Fruit fly (Drosophila melanogaster) whole organism, embryonic: Measurements from ENCODE around the gene Shawn.
A peak's percentile ranks its signal among the peaks of the same experiment; 100 is the strongest.

Experiments used
- CG10274 ChIP-seq: fragments of 200-800 bp; sonication (Bioruptor generic); optimal IDR thresholded peaks from 3 replicates; lab custom pipeline; 2017; ENCODE audit warnings: missing biosample characterization, mild to moderate bottlenecking, missing genetic modification characterization
- CG12155 ChIP-seq: fragments of 200-800 bp; sonication (Bioruptor generic); optimal IDR thresholded peaks from 3 replicates; lab custom pipeline; 2016; ENCODE audit warnings: missing biosample characterization, missing genetic modification characterization
- CG1233 ChIP-seq: fragments of 200-800 bp; sonication (Bioruptor generic); optimal IDR thresholded peaks from 4 replicates; lab custom pipeline; 2018; ENCODE audit warnings: missing biosample characterization, mild to moderate bottlenecking, missing genetic modification characterization
- CG12769 ChIP-seq: fragments of 200-800 bp; sonication (Bioruptor generic); optimal IDR thresholded peaks from 2 replicates; lab custom pipeline; 2019; ENCODE audit warnings: missing biosample characterization, mild to moderate bottlenecking, missing genetic modification characterization, moderate library complexity
- CG13775 ChIP-seq: fragments of 200-800 bp; sonication (Bioruptor generic); optimal IDR thresholded peaks from 3 replicates; lab custom pipeline; 2017; ENCODE audit warnings: missing biosample characterization, mild to moderate bottlenecking, missing genetic modification characterization
- CG14710 ChIP-seq: fragments of 200-800 bp; sonication (Bioruptor generic); optimal IDR thresholded peaks from 3 replicates; lab custom pipeline; 2019; ENCODE audit warnings: missing biosample characterization, mild to moderate bottlenecking, missing genetic modification characterization, moderate library complexity
- CG14860 ChIP-seq: fragments of 200-800 bp; sonication (Bioruptor generic); IDR thresholded peaks from 3 replicates; pipeline ENCODE4 v1.3.6; 2022; ENCODE audit warnings: missing biosample characterization, missing genetic modification characterization; ENCODE audit not compliant: partially characterized antibody
- CG16813 ChIP-seq: fragments of 200-800 bp; sonication (Bioruptor generic); IDR thresholded peaks from 3 replicates; pipeline ENCODE4 v1.3.6; 2022; ENCODE audit warnings: missing biosample characterization, missing genetic modification characterization; ENCODE audit not compliant: partially characterized antibody
- CG17186 ChIP-seq: fragments of 200-800 bp; sonication (Bioruptor generic); optimal IDR thresholded peaks from 3 replicates; lab custom pipeline; 2017; ENCODE audit warnings: missing biosample characterization, missing genetic modification reagents, missing genetic modification characterization
- CG17829 ChIP-seq: fragments of 200-800 bp; optimal IDR thresholded peaks from 2 replicates; lab custom pipeline; 2019; ENCODE audit warnings: missing biosample characterization, mild to moderate bottlenecking, missing genetic modification characterization, moderate library complexity
- CG18262 ChIP-seq: fragments of 200-800 bp; optimal IDR thresholded peaks from 3 replicates; lab custom pipeline; 2019; ENCODE audit warnings: missing biosample characterization, mild to moderate bottlenecking, missing genetic modification characterization, moderate library complexity
- CG32767 ChIP-seq: fragments of 200-800 bp; sonication (Bioruptor generic); IDR thresholded peaks from 2 replicates; pipeline ENCODE4 v1.3.6; 2022; ENCODE audit warnings: missing biosample characterization, missing genetic modification characterization
- CG34224 ChIP-seq: fragments of 200-800 bp; sonication (Bioruptor generic); IDR thresholded peaks from 3 replicates; pipeline ENCODE4 v1.3.6; 2022; ENCODE audit warnings: missing biosample characterization, missing genetic modification characterization; ENCODE audit not compliant: partially characterized antibody
- CG34376 ChIP-seq: fragments of 200-800 bp; sonication (Bioruptor generic); optimal IDR thresholded peaks from 2 replicates; lab custom pipeline; 2018; ENCODE audit warnings: missing biosample characterization, mild to moderate bottlenecking, missing genetic modification characterization
- CG6791 ChIP-seq: fragments of 200-800 bp; sonication (Bioruptor generic); IDR thresholded peaks from 3 replicates; pipeline ENCODE4 v1.3.6; 2022; ENCODE audit warnings: missing biosample characterization, missing genetic modification characterization; ENCODE audit not compliant: partially characterized antibody
- CG8281 ChIP-seq: fragments of 200-800 bp; sonication (Bioruptor generic); optimal IDR thresholded peaks from 2 replicates; lab custom pipeline; 2018; ENCODE audit warnings: missing biosample characterization, mild to moderate bottlenecking, missing genetic modification characterization, moderate library complexity
- CG8290 ChIP-seq, 3 experiments: fragments of 200-800 bp; sonication (Bioruptor generic); optimal IDR thresholded peaks; 2 replicates each; lab custom pipeline; 2016 to 2019; ENCODE audit warnings: missing biosample characterization in 3 of 3, missing genetic modification characterization in 3 of 3, mild to moderate bottlenecking in 2 of 3, moderate library complexity in 1 of 3
- CHES-1-like ChIP-seq: fragments of 200-800 bp; sonication (Bioruptor generic); optimal IDR thresholded peaks from 2 replicates; lab custom pipeline; 2016; ENCODE audit warnings: missing biosample characterization, missing genetic modification characterization
- CoRest ChIP-seq: fragments of 200-800 bp; sonication (Bioruptor generic); optimal IDR thresholded peaks from 3 replicates; lab custom pipeline; 2018; ENCODE audit warnings: missing biosample characterization, mild to moderate bottlenecking, missing genetic modification characterization, moderate library complexity
- Dek ChIP-seq: fragments of 200-800 bp; sonication (Bioruptor generic); optimal IDR thresholded peaks from 3 replicates; lab custom pipeline; 2019; ENCODE audit warnings: missing biosample characterization, mild to moderate bottlenecking, missing genetic modification characterization, moderate library complexity
- Doc2 ChIP-seq: fragments of 200-800 bp; sonication (Bioruptor generic); IDR thresholded peaks from 2 replicates; pipeline ENCODE4 v1.3.6; 2022; ENCODE audit warnings: missing biosample characterization, missing genetic modification characterization
- Eip74EF ChIP-seq, 2 experiments: fragments of 200-800 bp in 1 of 2; fragments of >200 bp in 1 of 2; sonication (Bioruptor generic) in 1 of 2; optimal IDR thresholded peaks; 2 replicates each; lab custom pipeline; 2017 to 2019; ENCODE audit warnings: missing biosample characterization in 2 of 2, missing genetic modification characterization in 2 of 2, mild to moderate bottlenecking in 1 of 2, moderate library complexity in 1 of 2
- Hr39 ChIP-seq: fragments of >200 bp; optimal IDR thresholded peaks from 2 replicates; lab custom pipeline; 2017
- NC2α ChIP-seq: fragments of 200-800 bp; sonication (Bioruptor generic); optimal IDR thresholded peaks from 2 replicates; lab custom pipeline; 2016; ENCODE audit warnings: missing biosample characterization, missing genetic modification characterization
- NFAT ChIP-seq: fragments of 200-800 bp; sonication (Bioruptor generic); IDR thresholded peaks from 2 replicates; pipeline ENCODE4 v1.3.6; 2022; ENCODE audit warnings: missing biosample characterization, missing genetic modification characterization
- Neu2 ChIP-seq: fragments of 200-800 bp; sonication (Bioruptor generic); optimal IDR thresholded peaks from 3 replicates; lab custom pipeline; 2016; ENCODE audit warnings: missing biosample characterization, missing genetic modification characterization, borderline replicate concordance
- Ptx1 ChIP-seq: fragments of 200-800 bp; sonication (Bioruptor generic); IDR thresholded peaks from 2 replicates; pipeline ENCODE4 v1.3.6; 2022; ENCODE audit warnings: missing biosample characterization, missing genetic modification characterization
- Side ChIP-seq: fragments of 200-800 bp; sonication (Bioruptor generic); optimal IDR thresholded peaks from 2 replicates; lab custom pipeline; 2016; ENCODE audit warnings: missing biosample characterization, missing genetic modification characterization
- TFAM ChIP-seq: fragments of 200-800 bp; sonication (Bioruptor generic); optimal IDR thresholded peaks from 2 replicates; lab custom pipeline; 2017; ENCODE audit warnings: missing biosample characterization, missing genetic modification characterization, inconsistent platforms
- ap ChIP-seq: fragments of 200-800 bp; sonication (Bioruptor generic); IDR thresholded peaks from 2 replicates; pipeline ENCODE4 v1.3.6; 2022; ENCODE audit warnings: missing biosample characterization, missing genetic modification characterization
- bigmax ChIP-seq: fragments of 200-800 bp; sonication (Bioruptor generic); optimal IDR thresholded peaks from 2 replicates; lab custom pipeline; 2018; ENCODE audit warnings: missing biosample characterization, mild to moderate bottlenecking, missing genetic modification characterization
- cato ChIP-seq: fragments of 200-800 bp; sonication (Bioruptor generic); optimal IDR thresholded peaks from 2 replicates; lab custom pipeline; 2016; ENCODE audit warnings: missing biosample characterization, missing genetic modification characterization, borderline replicate concordance
- chm ChIP-seq: fragments of 200-800 bp; sonication (Bioruptor generic); IDR thresholded peaks from 2 replicates; pipeline ENCODE4 v1.3.6; 2022; ENCODE audit warnings: missing biosample characterization, missing genetic modification characterization
- ci ChIP-seq: fragments of 200-800 bp; sonication (Bioruptor generic); IDR thresholded peaks from 3 replicates; pipeline ENCODE4 v1.3.6; 2022; ENCODE audit warnings: missing biosample characterization, missing genetic modification characterization
- ewg ChIP-seq: fragments of 200-800 bp; sonication (Bioruptor generic); optimal IDR thresholded peaks from 3 replicates; lab custom pipeline; 2017; ENCODE audit warnings: mild to moderate bottlenecking, missing biosample characterization, missing genetic modification reagents, missing genetic modification characterization
- fd3F ChIP-seq: fragments of 200-800 bp; sonication (Bioruptor generic); optimal IDR thresholded peaks from 2 replicates; lab custom pipeline; 2018; ENCODE audit warnings: missing biosample characterization, mild to moderate bottlenecking, missing genetic modification characterization, moderate library complexity
- kay ChIP-seq: fragments of 200-800 bp; sonication (Bioruptor generic); optimal IDR thresholded peaks from 2 replicates; lab custom pipeline; 2016; ENCODE audit warnings: missing biosample characterization, missing genetic modification characterization
- lbe ChIP-seq: fragments of 200-800 bp; sonication (Bioruptor generic); optimal IDR thresholded peaks from 2 replicates; lab custom pipeline; 2016; ENCODE audit warnings: missing biosample characterization, mild to moderate bottlenecking, missing genetic modification characterization
- luna ChIP-seq: fragments of 200-800 bp; sonication (Bioruptor generic); optimal IDR thresholded peaks from 2 replicates; lab custom pipeline; 2016; ENCODE audit warnings: missing biosample characterization, missing genetic modification characterization
- maf-S ChIP-seq: fragments of 200-800 bp; sonication (Bioruptor generic); optimal IDR thresholded peaks from 2 replicates; lab custom pipeline; 2016; ENCODE audit warnings: missing biosample characterization, missing genetic modification characterization
- seq ChIP-seq: fragments of 200-800 bp; sonication (Bioruptor generic); IDR thresholded peaks from 2 replicates; pipeline ENCODE4 v1.3.6; 2022; ENCODE audit warnings: missing biosample characterization, missing genetic modification characterization
- slbo ChIP-seq: fragments of 200-800 bp; sonication (Bioruptor generic); IDR thresholded peaks from 2 replicates; pipeline ENCODE4 v1.3.6; 2022; ENCODE audit warnings: missing biosample characterization, missing genetic modification characterization
- slp2 ChIP-seq: fragments of 200-800 bp; sonication (Bioruptor generic); optimal IDR thresholded peaks from 2 replicates; lab custom pipeline; 2016; ENCODE audit warnings: missing biosample characterization, missing genetic modification characterization
- tll ChIP-seq, 2 experiments: fragments of 200-800 bp in 1 of 2; fragments of >200 bp in 1 of 2; sonication (Bioruptor generic) in 1 of 2; optimal IDR thresholded peaks; 2 replicates each; lab custom pipeline; 2017 to 2019; ENCODE audit warnings: missing biosample characterization in 2 of 2, missing genetic modification characterization in 2 of 2, mild to moderate bottlenecking in 1 of 2, moderate library complexity in 1 of 2
- tna ChIP-seq: fragments of 200-800 bp; sonication (Bioruptor generic); IDR thresholded peaks from 2 replicates; pipeline ENCODE4 v1.3.6; 2022; ENCODE audit warnings: missing biosample characterization, missing genetic modification characterization; ENCODE audit not compliant: partially characterized antibody
- ttk ChIP-seq: fragments of 200-800 bp; sonication (Bioruptor generic); IDR thresholded peaks from 2 replicates; pipeline ENCODE4 v2.1.2; 2022; ENCODE audit warnings: missing biosample characterization, missing genetic modification characterization
- tup ChIP-seq: fragments of 200-800 bp; sonication (Bioruptor generic); optimal IDR thresholded peaks from 2 replicates; lab custom pipeline; 2016; ENCODE audit warnings: missing biosample characterization, mild to moderate bottlenecking, missing genetic modification characterization, moderate library complexity
- twi ChIP-seq: fragments of 200-800 bp; optimal IDR thresholded peaks from 2 replicates; lab custom pipeline; 2019; ENCODE audit warnings: missing biosample characterization, mild to moderate bottlenecking, missing genetic modification characterization, moderate library complexity
- z ChIP-seq: fragments of 200-800 bp; sonication (Bioruptor generic); IDR thresholded peaks from 3 replicates; pipeline ENCODE4 v1.3.6; 2022; ENCODE audit warnings: missing biosample characterization, missing genetic modification characterization

Shawn gene

DNA sequence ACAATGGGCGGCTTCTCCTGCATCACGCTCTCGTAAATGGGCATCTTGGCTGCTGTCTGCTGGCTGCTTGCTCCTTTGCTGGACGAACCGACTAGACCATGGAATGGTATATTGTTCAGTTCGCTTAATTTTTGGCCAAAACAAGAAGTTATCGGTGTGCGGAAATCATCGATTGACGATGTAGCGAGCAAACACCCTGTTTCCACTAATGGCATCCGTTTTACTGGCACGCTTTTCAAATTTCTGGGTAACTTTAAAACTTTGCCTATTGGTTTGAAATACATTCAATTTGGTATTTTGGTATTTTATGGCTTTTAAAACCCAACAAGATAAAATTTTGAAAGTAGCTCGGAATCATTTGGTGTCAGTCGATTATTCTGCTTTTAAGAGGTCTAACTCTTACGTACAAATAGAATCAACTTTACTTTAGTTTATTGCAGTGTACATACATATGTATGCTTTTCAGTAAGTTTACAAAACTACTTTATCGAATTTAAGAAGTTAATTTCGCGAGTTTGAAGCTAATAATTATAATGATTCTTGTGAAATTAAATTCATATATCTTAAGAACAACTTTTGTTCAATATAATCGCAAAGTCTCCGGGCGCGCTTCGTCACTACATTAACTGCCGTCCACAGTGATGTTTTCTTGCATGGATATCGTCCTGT is 34.7 kb downstream of the Shawn start, which contains the start of gene Arp10 (continued):
- TF ChIP-seq CG14710 (peak; percentile 54), chm (GFP tag; lab: Robert Waterston, UW) (no peak), CG13775 (no peak), Neu2 (GFP tag; lab: Kevin White, UChicago) (no peak), slbo (GFP tag; lab: Robert Waterston, UW) (peak; percentile 9; the same call in 1 of the 2 replicates), CoRest (tag; lab: Kevin White, UChicago) (peak; percentile 26), slp2 (GFP tag; lab: Kevin White, UChicago) (no peak), CG12769 (tag; lab: Kevin White, UChicago) (no peak), ap (no peak), CG12155 (GFP tag; lab: Kevin White, UChicago) (no peak), kay (no peak), CHES-1-like (GFP tag; lab: Kevin White, UChicago) (peak; percentile 32), luna (GFP tag; lab: Kevin White, UChicago) (no peak), twi (tag; lab: Kevin White, UChicago) (no peak), CG6791 (GFP tag; lab: Robert Waterston, UW) (0 out of 3 replicates have a peak, but pooled peaks have one; percentile 50), seq (GFP tag; lab: Robert Waterston, UW) (no peak), Hr39 (lab: Kevin White, UChicago) (no peak), tna (GFP tag; lab: Robert Waterston, UW) (no peak), z (GFP tag; lab: Robert Waterston, UW) (no peak), CG18262 (peak; percentile 13), Ptx1 (GFP tag; lab: Robert Waterston, UW) (peak; percentile 17; the same call in 1 of the 2 replicates), maf-S (GFP tag; lab: Kevin White, UChicago) (no peak), CG17186 (GFP tag; lab: Kevin White, UChicago) (peak; percentile 44), lbe (GFP tag; lab: Kevin White, UChicago) (no peak), CG34224 (GFP tag; lab: Robert Waterston, UW) (no peak), CG14860 (no peak), Side (GFP tag; lab: Kevin White, UChicago) (no peak), CG1233 (no peak), cato (GFP tag; lab: Kevin White, UChicago) (no peak), NFAT (GFP tag; lab: Robert Waterston, UW) (no peak), TFAM (GFP tag; lab: Kevin White, UChicago) (no peak), Eip74EF (GFP tag; optimal IDR thresholded peaks at IDR 0.05; lab: Kevin White, UChicago) (no peak), bigmax (GFP tag; lab: Kevin White, UChicago) (no peak), CG8290 (GFP tag; optimal IDR thresholded peaks at IDR 0.05; lab: Kevin White, UChicago) (peak; percentile 42), CG8290 (tag; optimal IDR thresholded peaks at IDR 0.05; lab: Kevin White, UChicago) (no peak), fd3F (GFP tag; lab: Kevin White, UChicago) (no peak), CG17829 (peak; percentile 15), CG10274 (GFP tag; lab: Kevin White, UChicago) (no peak), CG16813 (GFP tag; lab: Robert Waterston, UW) (peak; percentile 60; the same call in 2 of the 3 replicates), NC2α (no peak), CG8281 (no peak), ci (no peak), ttk (GFP tag; lab: Robert Waterston, UW) (no peak), Dek (tag; lab: Kevin White, UChicago) (no peak), tup (GFP tag; lab: Kevin White, UChicago) (no peak), Doc2 (GFP tag; lab: Robert Waterston, UW) (no peak), CG32767 (GFP tag; lab: Robert Waterston, UW) (no peak), tll (GFP tag; optimal IDR thresholded peaks at IDR 0.05; lab: Kevin White, UChicago) (no peak), CG34376 (no peak), ewg (GFP tag; lab: Kevin White, UChicago) (no peak)
